Fruit fly (Drosophila melanogaster) whole organism, wandering third instar larva: ENCODE data around the gene Irbp.

Experiments used
- Abd-B ChIP-seq: fragments of >200 bp; optimal IDR thresholded peaks from 2 replicates; lab custom pipeline; 2017; ENCODE audit warnings: missing biosample characterization, missing genetic modification characterization
- CG32264 ChIP-seq: fragments of 200-800 bp; sonication (Bioruptor generic); optimal IDR thresholded peaks from 2 replicates; lab custom pipeline; 2016; ENCODE audit warnings: missing biosample characterization, missing genetic modification characterization
- CrebA ChIP-seq: fragments of 200-800 bp; sonication (Bioruptor generic); optimal IDR thresholded peaks from 2 replicates; lab custom pipeline; 2016; ENCODE audit warnings: missing biosample characterization, mild to moderate bottlenecking, missing genetic modification characterization, borderline replicate concordance
- Dfd ChIP-seq: fragments of >200 bp; optimal IDR thresholded peaks from 2 replicates; lab custom pipeline; 2017; ENCODE audit warnings: missing biosample characterization, missing genetic modification characterization
- Dif ChIP-seq: fragments of 200-275, 200-300 bp; sonication (Bioruptor generic); optimal IDR thresholded peaks from 2 replicates; lab custom pipeline; 2018; ENCODE audit warnings: missing biosample characterization, missing genetic modification characterization; ENCODE audit not compliant: partially characterized antibody
- Hnf4 ChIP-seq: fragments of 200-800 bp; sonication (Bioruptor generic); optimal IDR thresholded peaks from 2 replicates; lab custom pipeline; 2016; ENCODE audit warnings: missing biosample characterization, mild to moderate bottlenecking, missing genetic modification characterization
- Hr78 ChIP-seq: fragments of >200 bp; optimal IDR thresholded peaks from 2 replicates; lab custom pipeline; 2017; ENCODE audit warnings: missing biosample characterization, missing genetic modification characterization
- Jra ChIP-seq: sonication (Bioruptor generic); optimal IDR thresholded peaks from 2 replicates; lab custom pipeline; 2016; ENCODE audit warnings: missing biosample characterization, missing genetic modification characterization
- Mio ChIP-seq: sonication (Bioruptor generic); optimal IDR thresholded peaks from 2 replicates; lab custom pipeline; 2016; ENCODE audit warnings: missing biosample characterization, missing genetic modification characterization
- Myc ChIP-seq: fragments of >200 bp; optimal IDR thresholded peaks from 2 replicates; lab custom pipeline; 2017
- N ChIP-seq: fragments of >200 bp; optimal IDR thresholded peaks from 2 replicates; lab custom pipeline; 2018; ENCODE audit warnings: missing biosample characterization, missing external identifiers, missing genetic modification characterization
- OdsH ChIP-seq: fragments of 200-800 bp; sonication (Bioruptor generic); optimal IDR thresholded peaks from 2 replicates; lab custom pipeline; 2016; ENCODE audit warnings: missing biosample characterization, mild to moderate bottlenecking, missing genetic modification characterization
- Rel ChIP-seq, 2 experiments: fragments of 200-800 bp; sonication (Bioruptor generic) in 1 of 2; optimal IDR thresholded peaks; 2 replicates in 1 of 2; 3 replicates in 1 of 2; lab custom pipeline; 2016 to 2019; ENCODE audit warnings: mild to moderate bottlenecking in 2 of 2, missing biosample characterization in 2 of 2, missing genetic modification characterization in 2 of 2, moderate library complexity in 1 of 2
- Sp1 ChIP-seq: fragments of 200-800 bp; sonication (Bioruptor generic); optimal IDR thresholded peaks from 3 replicates; lab custom pipeline; 2019; ENCODE audit warnings: missing biosample characterization, mild to moderate bottlenecking, missing genetic modification characterization, moderate library complexity
- br ChIP-seq: fragments of 200-800 bp; sonication (Bioruptor generic); optimal IDR thresholded peaks from 2 replicates; lab custom pipeline; 2016; ENCODE audit warnings: missing biosample characterization, missing genetic modification characterization
- dmrt93B ChIP-seq: fragments of 200-800 bp; sonication (Bioruptor generic); optimal IDR thresholded peaks from 2 replicates; lab custom pipeline; 2018; ENCODE audit warnings: missing biosample characterization, mild to moderate bottlenecking, missing genetic modification characterization
- dsf ChIP-seq: sonication (Bioruptor generic); optimal IDR thresholded peaks from 2 replicates; lab custom pipeline; 2016; ENCODE audit warnings: missing biosample characterization, missing genetic modification characterization, borderline replicate concordance
- ey ChIP-seq: fragments of 200-800 bp; sonication (Bioruptor generic); optimal IDR thresholded peaks from 2 replicates; lab custom pipeline; 2016; ENCODE audit warnings: missing biosample characterization, missing genetic modification characterization
- foxo ChIP-seq, 2 experiments: fragments of 200-800 bp; sonication (Bioruptor generic); optimal IDR thresholded peaks; 2 replicates in 1 of 2; 3 replicates in 1 of 2; lab custom pipeline; 2016 to 2017; ENCODE audit warnings: missing biosample characterization in 2 of 2, missing genetic modification characterization in 2 of 2
- fru ChIP-seq: fragments of 200-800 bp; sonication (Bioruptor generic); optimal IDR thresholded peaks from 3 replicates; lab custom pipeline; 2016; ENCODE audit warnings: missing biosample characterization, mild to moderate bottlenecking, missing genetic modification characterization
- h ChIP-seq: fragments of 200-800 bp; sonication (Bioruptor generic); optimal IDR thresholded peaks from 3 replicates; lab custom pipeline; 2016; ENCODE audit warnings: missing biosample characterization, mild to moderate bottlenecking, missing genetic modification characterization
- psq ChIP-seq: fragments of 200-800 bp; sonication (Bioruptor generic); optimal IDR thresholded peaks from 3 replicates; lab custom pipeline; 2017; ENCODE audit warnings: missing biosample characterization, mild to moderate bottlenecking, missing genetic modification characterization, moderate library complexity
- sv ChIP-seq: fragments of 200-800 bp; sonication (Bioruptor generic); optimal IDR thresholded peaks from 3 replicates; lab custom pipeline; 2016; ENCODE audit warnings: missing biosample characterization, missing genetic modification characterization
- tai ChIP-seq: sonication (Bioruptor generic); optimal IDR thresholded peaks from 2 replicates; lab custom pipeline; 2016; ENCODE audit warnings: missing biosample characterization, missing genetic modification characterization
- usp ChIP-seq: fragments of >200 bp; optimal IDR thresholded peaks from 2 replicates; lab custom pipeline; 2017; ENCODE audit warnings: missing biosample characterization, missing genetic modification characterization
- woc ChIP-seq: sonication (Bioruptor generic); optimal IDR thresholded peaks from 2 replicates; lab custom pipeline; 2016; ENCODE audit warnings: missing biosample characterization, mild to moderate bottlenecking, missing genetic modification characterization

The Irbp gene

dm6 chr3R:11366315-11366714 lies 43.5 kb upstream of the Irbp start:
- no peak for TF ChIP-seq dmrt93B (GFP tag; lab: Kevin White, UChicago)
- TF ChIP-seq Dfd (GFP tag; lab: Kevin White, UChicago): no peak
- no peak for TF ChIP-seq ey
- TF ChIP-seq Rel (GFP tag; optimal IDR thresholded peaks at IDR 0.05; lab: Kevin White, UChicago): no peak
- TF ChIP-seq Rel (tag; optimal IDR thresholded peaks at IDR 0.05; lab: Kevin White, UChicago): no peak
- no peak for TF ChIP-seq Jra (GFP tag; lab: Kevin White, UChicago)
- no peak for TF ChIP-seq woc (GFP tag; lab: Kevin White, UChicago)
- TF ChIP-seq N (GFP tag; lab: Kevin White, UChicago): no peak
- no peak for TF ChIP-seq CrebA (GFP tag; lab: Kevin White, UChicago)
- no peak for TF ChIP-seq dsf (GFP tag; lab: Kevin White, UChicago)
- no peak for TF ChIP-seq Dif
- no peak for TF ChIP-seq foxo (GFP tag; optimal IDR thresholded peaks at IDR 0.05; lab: Kevin White, UChicago)

dm6 chr3R:11368766-11369165 lies 41.1 kb upstream of the Irbp start:
- TF ChIP-seq foxo (GFP tag; optimal IDR thresholded peaks at IDR 0.05; lab: Kevin White, UChicago): peak in 1 of 2 experiments; percentile 15
- TF ChIP-seq Dif: no peak
- peak; percentile 15 for TF ChIP-seq h (GFP tag; lab: Kevin White, UChicago)

- TF ChIP-seq Dfd (GFP tag; lab: Kevin White, UChicago) (no peak), Dif (no peak), dmrt93B (GFP tag; lab: Kevin White, UChicago) (no peak), Hnf4 (no peak), woc (GFP tag; lab: Kevin White, UChicago) (no peak), Myc (no peak), dsf (GFP tag; lab: Kevin White, UChicago) (no peak), br (GFP tag; lab: Kevin White, UChicago) (no peak), sv (GFP tag; lab: Kevin White, UChicago) (no peak), ey (no peak), Hr78 (GFP tag; lab: Kevin White, UChicago) (no peak)
Observed at dm6 chr3R:11370333-11370732, 39.5 kb upstream of the Irbp start.

- TF ChIP-seq foxo (GFP tag; optimal IDR thresholded peaks at IDR 0.05; lab: Kevin White, UChicago): no peak
- no peak for TF ChIP-seq fru
- TF ChIP-seq woc (GFP tag; lab: Kevin White, UChicago): no peak
- TF ChIP-seq Jra (GFP tag; lab: Kevin White, UChicago): no peak
- no peak for TF ChIP-seq OdsH
- no peak for TF ChIP-seq tai (GFP tag; lab: Kevin White, UChicago)
- no peak for TF ChIP-seq N (GFP tag; lab: Kevin White, UChicago)
- TF ChIP-seq, all 38 proteins: peak for 0
Observed at dm6 chr3R:11370805-11371204, 39.0 kb upstream of the Irbp start.

dm6 chr3R:11372053-11373016 lies 37.5 kb upstream of the Irbp start:
- no peak for TF ChIP-seq tai (GFP tag; lab: Kevin White, UChicago)
- TF ChIP-seq Rel (GFP tag; optimal IDR thresholded peaks at IDR 0.05; lab: Kevin White, UChicago): peak; percentile 12
- no peak for TF ChIP-seq Rel (tag; optimal IDR thresholded peaks at IDR 0.05; lab: Kevin White, UChicago)
- peak; percentile 8 for TF ChIP-seq Sp1 (GFP tag; lab: Kevin White, UChicago)
- peak; percentile 10 for TF ChIP-seq Dif
- TF ChIP-seq fru: peak; percentile 14
- peak; percentile 91 for TF ChIP-seq Dfd (GFP tag; lab: Kevin White, UChicago)
- peak; percentile 77 for TF ChIP-seq psq (GFP tag; lab: Kevin White, UChicago)
- no peak for TF ChIP-seq OdsH

- no peak for TF ChIP-seq CrebA (GFP tag; lab: Kevin White, UChicago)
- peak; percentile 92 for TF ChIP-seq Dfd (GFP tag; lab: Kevin White, UChicago)
Observed at dm6 chr3R:11375142-11375541, 34.7 kb upstream of the Irbp start.

- TF ChIP-seq Hnf4: no peak
- no peak for TF ChIP-seq Mio (GFP tag; lab: Kevin White, UChicago)
- no peak for TF ChIP-seq Dif
- TF ChIP-seq usp (GFP tag; lab: Kevin White, UChicago): no peak
- no peak for TF ChIP-seq CG32264
- no peak for TF ChIP-seq psq (GFP tag; lab: Kevin White, UChicago)
- no peak for TF ChIP-seq Abd-B (GFP tag; lab: Kevin White, UChicago)
- TF ChIP-seq, all 38 proteins: peak for 0
Observed at dm6 chr3R:11378564-11379112, 31.2 kb upstream of the Irbp start.
